Worm (Caenorhabditis elegans): ENCODE measurements around the gene del-10.

- TF ChIP-seq elt-1 (tag; optimal IDR thresholded peaks at IDR 0.05): no peak
- TF ChIP-seq nhr-76 (tag; optimal IDR thresholded peaks at IDR 0.05): no peak
- no peak for TF ChIP-seq lin-15B (tag; optimal IDR thresholded peaks at IDR 0.05)
- no peak for TF ChIP-seq lin-39 (tag; optimal IDR thresholded peaks at IDR 0.05)
- TF ChIP-seq ztf-11 (tag; optimal IDR thresholded peaks at IDR 0.05): no peak
- TF ChIP-seq fos-1 (tag; optimal IDR thresholded peaks at IDR 0.05): no peak
- no peak for TF ChIP-seq unc-62 (GFP tag; optimal IDR thresholded peaks at IDR 0.05)
- no peak for TF ChIP-seq jun-1 (tag; optimal IDR thresholded peaks at IDR 0.05)
- no peak for TF ChIP-seq nhr-77 (tag; optimal IDR thresholded peaks at IDR 0.05)
- TF ChIP-seq ztf-4 (tag; optimal IDR thresholded peaks at IDR 0.05): no peak
- no peak for TF ChIP-seq ZK546.5 (tag; optimal IDR thresholded peaks at IDR 0.05)
- no peak for TF ChIP-seq elt-3 (tag; optimal IDR thresholded peaks at IDR 0.05)
- TF ChIP-seq pha-4 (tag; optimal IDR thresholded peaks at IDR 0.05): no peak
- TF ChIP-seq nhr-11 (tag; optimal IDR thresholded peaks at IDR 0.05): no peak
These were observed 5.3 kb downstream of the del-10 start, which contains the start of gene T28D9.4 for ce11 chrII:6476655-6477054.

Measured in whole organism, L3 larva.